Fruit fly (Drosophila melanogaster) whole organism, prepupa: ENCODE measurements around the gene RpL24-like.

Experiments
- CG10669 ChIP-seq: fragments of 200-800 bp; sonication (Bioruptor generic); optimal IDR thresholded peaks from 3 replicates; lab custom pipeline; 2018; ENCODE audit warnings: missing biosample characterization, mild to moderate bottlenecking, missing genetic modification characterization, moderate library complexity
- CG11294 ChIP-seq: fragments of 200-800 bp; sonication (Bioruptor generic); IDR thresholded peaks from 2 replicates; pipeline ENCODE4 v1.3.6; 2022; ENCODE audit warnings: missing biosample characterization, missing genetic modification characterization
- CG6854 ChIP-seq: fragments of 200-800 bp; sonication (Bioruptor generic); optimal IDR thresholded peaks from 2 replicates; lab custom pipeline; 2017; ENCODE audit warnings: missing biosample characterization, mild to moderate bottlenecking, missing genetic modification characterization
- CG8119 ChIP-seq: fragments of 200-800 bp; sonication (Bioruptor generic); IDR thresholded peaks from 3 replicates; pipeline ENCODE4 v1.3.6; 2022; ENCODE audit warnings: missing biosample characterization, missing genetic modification characterization
- CG8319 ChIP-seq: fragments of 200-800 bp; sonication (Bioruptor generic); optimal IDR thresholded peaks from 3 replicates; lab custom pipeline; 2016; ENCODE audit warnings: missing biosample characterization, missing genetic modification characterization
- Sox15 ChIP-seq: fragments of 200-800 bp; sonication (Bioruptor generic); optimal IDR thresholded peaks from 3 replicates; lab custom pipeline; 2016; ENCODE audit warnings: missing biosample characterization, missing genetic modification characterization
- cyc ChIP-seq: fragments of 200-800 bp; sonication (Bioruptor generic); optimal IDR thresholded peaks from 3 replicates; lab custom pipeline; 2016; ENCODE audit warnings: missing biosample characterization, missing genetic modification characterization

DNA sequence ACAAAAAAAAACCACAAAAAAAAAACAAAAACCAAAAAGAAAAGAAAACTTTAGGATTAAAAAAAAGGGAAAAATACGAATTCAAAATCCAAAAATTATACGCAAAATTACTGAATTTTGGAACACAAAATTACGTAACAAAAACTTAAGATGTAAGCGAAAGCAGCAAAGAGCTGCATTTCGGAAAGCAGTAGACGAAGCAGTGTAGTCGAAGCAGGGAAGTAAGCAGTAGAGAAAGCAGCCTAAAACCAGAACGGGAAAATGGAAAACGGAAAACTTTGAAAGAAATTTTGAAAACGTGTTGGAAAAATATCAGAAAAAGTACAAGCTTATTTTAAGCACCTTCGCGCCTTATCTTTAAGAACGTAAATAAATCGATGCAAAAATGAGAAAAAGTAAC lies 28.5 kb downstream of the RpL24-like start:
- TF ChIP-seq CG8119 (GFP tag; lab: Robert Waterston, UW), result no peak
- TF ChIP-seq CG11294, result no peak
- TF ChIP-seq Sox15 (GFP tag; lab: Kevin White, UChicago), result no peak
- TF ChIP-seq CG6854 (GFP tag; lab: Kevin White, UChicago), result no peak
- no peak for TF ChIP-seq cyc (GFP tag; lab: Kevin White, UChicago)
- no peak for TF ChIP-seq CG10669
- TF ChIP-seq CG8319 (GFP tag; lab: Kevin White, UChicago), result no peak
